Fruit fly (Drosophila melanogaster): ENCODE data around the gene Ldsdh1.

Ldsdh1 gene

dm6 chrX:8038934-8039333, 42.5 kb downstream of the Ldsdh1 start:
- TF ChIP-seq brk (GFP tag; optimal IDR thresholded peaks at IDR 0.05), result no peak
- TF ChIP-seq Jra (GFP tag; optimal IDR thresholded peaks at IDR 0.05), result no peak
- no peak for TF ChIP-seq Rel (GFP tag; optimal IDR thresholded peaks at IDR 0.05)
- peak; percentile 52 for TF ChIP-seq Rel (tag; optimal IDR thresholded peaks at IDR 0.05)

dm6 chrX:8037334-8037733, 44.1 kb downstream of the Ldsdh1 start, which contains the start of gene CG2233:
TSS of gene CG2233 (minus strand) at chrX:8037517.
- TF ChIP-seq Myc (optimal IDR thresholded peaks at IDR 0.05) (no peak), Abd-B (GFP tag; optimal IDR thresholded peaks at IDR 0.05) (no peak), br (GFP tag; optimal IDR thresholded peaks at IDR 0.05) (no peak), Rel (GFP tag; optimal IDR thresholded peaks at IDR 0.05) (no peak), Rel (tag; optimal IDR thresholded peaks at IDR 0.05) (peak; percentile 5)
